Fruit fly (Drosophila melanogaster) whole organism, embryonic: ENCODE measurements around the gene Iyd.

Experiments used
- ATbp ChIP-seq: fragments of 200-800 bp; sonication (Bioruptor generic); optimal IDR thresholded peaks from 2 replicates; lab custom pipeline; 2017; ENCODE audit warnings: missing biosample characterization, mild to moderate bottlenecking, missing genetic modification characterization, missing genetic modification reagents
- Aef1 ChIP-seq: fragments of 200-800 bp; sonication (Bioruptor generic); IDR thresholded peaks from 3 replicates; pipeline ENCODE4 v1.3.6; 2022; ENCODE audit warnings: missing biosample characterization, missing genetic modification characterization
- Atf3 ChIP-seq: fragments of 200-800 bp; sonication (Bioruptor generic); optimal IDR thresholded peaks from 3 replicates; lab custom pipeline; 2016; ENCODE audit warnings: missing biosample characterization, missing genetic modification characterization
- CG13123 ChIP-seq: fragments of 200-800 bp; sonication (Bioruptor generic); optimal IDR thresholded peaks from 2 replicates; lab custom pipeline; 2016; ENCODE audit warnings: missing biosample characterization, missing genetic modification characterization
- CG14014 ChIP-seq: fragments of 200-800 bp; sonication (Bioruptor generic); IDR thresholded peaks from 2 replicates; pipeline ENCODE4 v1.3.6; 2022; ENCODE audit warnings: missing biosample characterization, missing genetic modification characterization
- CG14860 ChIP-seq: fragments of 200-800 bp; sonication (Bioruptor generic); IDR thresholded peaks from 3 replicates; pipeline ENCODE4 v1.3.6; 2022; ENCODE audit warnings: missing biosample characterization, missing genetic modification characterization; ENCODE audit not compliant: partially characterized antibody
- CG15073 ChIP-seq: fragments of 200-800 bp; sonication (Bioruptor generic); optimal IDR thresholded peaks from 2 replicates; lab custom pipeline; 2016; ENCODE audit warnings: missing biosample characterization, missing genetic modification characterization
- CG15269 ChIP-seq: fragments of 200-800 bp; sonication (Bioruptor generic); optimal IDR thresholded peaks from 2 replicates; lab custom pipeline; 2018; ENCODE audit warnings: missing biosample characterization, mild to moderate bottlenecking, missing genetic modification characterization, moderate library complexity
- CG1529 ChIP-seq: fragments of 200-800 bp; sonication (Bioruptor generic); optimal IDR thresholded peaks from 3 replicates; lab custom pipeline; 2018; ENCODE audit warnings: missing biosample characterization, missing genetic modification characterization
- CG15514 ChIP-seq: fragments of 200-800 bp; sonication (Bioruptor generic); optimal IDR thresholded peaks from 3 replicates; lab custom pipeline; 2017; ENCODE audit warnings: missing biosample characterization, missing genetic modification characterization, mild to moderate bottlenecking, moderate library complexity, missing genetic modification reagents
- CG1603 ChIP-seq: fragments of 200-800 bp; sonication (Bioruptor generic); optimal IDR thresholded peaks from 2 replicates; lab custom pipeline; 2019; ENCODE audit warnings: missing biosample characterization, mild to moderate bottlenecking, missing genetic modification characterization, moderate library complexity
- CG32532 ChIP-seq: fragments of 200-800 bp; sonication (Bioruptor generic); IDR thresholded peaks from 2 replicates; pipeline ENCODE4 v1.3.6; 2022; ENCODE audit warnings: missing biosample characterization, missing genetic modification characterization
- CG4424 ChIP-seq: fragments of 200-800 bp; sonication (Bioruptor generic); optimal IDR thresholded peaks from 3 replicates; lab custom pipeline; 2016; ENCODE audit warnings: missing biosample characterization, missing genetic modification characterization
- CG6654 ChIP-seq: fragments of 200-800 bp; sonication (Bioruptor generic); optimal IDR thresholded peaks from 2 replicates; lab custom pipeline; 2017; ENCODE audit warnings: missing biosample characterization, mild to moderate bottlenecking, missing genetic modification characterization
- CG6765 ChIP-seq: fragments of 200-800 bp; sonication (Bioruptor generic); optimal IDR thresholded peaks from 3 replicates; lab custom pipeline; 2017; ENCODE audit warnings: missing biosample characterization, mild to moderate bottlenecking, missing genetic modification characterization
- CG8089 ChIP-seq: fragments of 200-800 bp; sonication (Bioruptor generic); optimal IDR thresholded peaks from 3 replicates; lab custom pipeline; 2016; ENCODE audit warnings: missing biosample characterization, missing genetic modification characterization
- CG8765 ChIP-seq: fragments of 200-800 bp; sonication (Bioruptor generic); IDR thresholded peaks from 2 replicates; pipeline ENCODE4 v1.3.6; 2022; ENCODE audit warnings: missing biosample characterization, missing genetic modification characterization
- D19B ChIP-seq: fragments of 200-800 bp; sonication (Bioruptor generic); optimal IDR thresholded peaks from 2 replicates; lab custom pipeline; 2017; ENCODE audit warnings: missing biosample characterization, mild to moderate bottlenecking, missing genetic modification characterization
- Dbx ChIP-seq: fragments of 200-800 bp; sonication (Bioruptor generic); IDR thresholded peaks from 3 replicates; pipeline ENCODE4 v1.3.6; 2022; ENCODE audit warnings: missing biosample characterization, missing genetic modification characterization
- Drgx ChIP-seq: fragments of 200-800 bp; sonication (Bioruptor generic); IDR thresholded peaks from 2 replicates; pipeline ENCODE4 v1.3.6; 2022; ENCODE audit warnings: missing biosample characterization, missing genetic modification characterization
- Fer2 ChIP-seq: fragments of 200-800 bp; sonication (Bioruptor generic); optimal IDR thresholded peaks from 2 replicates; lab custom pipeline; 2018; ENCODE audit warnings: missing biosample characterization, mild to moderate bottlenecking, missing genetic modification characterization, moderate library complexity
- Fer3 ChIP-seq: fragments of 200-800 bp; sonication (Bioruptor generic); optimal IDR thresholded peaks from 2 replicates; lab custom pipeline; 2018; ENCODE audit warnings: missing biosample characterization, mild to moderate bottlenecking, missing genetic modification characterization, moderate library complexity
- GATAe ChIP-seq: fragments of 200-800 bp; sonication (Bioruptor generic); conservative IDR thresholded peaks from 2 replicates; pipeline ENCODE4 v1.3.6; 2022; ENCODE audit warnings: missing biosample characterization, missing genetic modification characterization
- H2.0 ChIP-seq: fragments of 200-800 bp; sonication (Bioruptor generic); IDR thresholded peaks from 2 replicates; pipeline ENCODE4 v1.3.6; 2022; ENCODE audit warnings: missing biosample characterization, missing genetic modification characterization
- HLH54F ChIP-seq: fragments of 200-800 bp; sonication (Bioruptor generic); optimal IDR thresholded peaks from 3 replicates; lab custom pipeline; 2016; ENCODE audit warnings: missing biosample characterization, missing genetic modification characterization
- Max ChIP-seq: fragments of 200-800 bp; sonication (Bioruptor generic); optimal IDR thresholded peaks from 2 replicates; lab custom pipeline; 2016; ENCODE audit warnings: missing biosample characterization, mild to moderate bottlenecking, missing genetic modification characterization
- Oli ChIP-seq: fragments of 200-800 bp; sonication (Bioruptor generic); optimal IDR thresholded peaks from 2 replicates; lab custom pipeline; 2018; ENCODE audit warnings: missing biosample characterization, mild to moderate bottlenecking, missing genetic modification characterization, moderate library complexity
- Opbp ChIP-seq: fragments of 200-800 bp; sonication (Bioruptor generic); IDR thresholded peaks from 3 replicates; pipeline ENCODE4 v1.3.6; 2022; ENCODE audit warnings: missing biosample characterization, missing genetic modification characterization; ENCODE audit not compliant: partially characterized antibody
- Ptx1 ChIP-seq: fragments of 200-800 bp; sonication (Bioruptor generic); IDR thresholded peaks from 2 replicates; pipeline ENCODE4 v1.3.6; 2022; ENCODE audit warnings: missing biosample characterization, missing genetic modification characterization
- Sry-β ChIP-seq: fragments of 200-800 bp; sonication (Bioruptor generic); optimal IDR thresholded peaks from 2 replicates; lab custom pipeline; 2018; ENCODE audit warnings: missing biosample characterization, mild to moderate bottlenecking, missing genetic modification characterization, moderate library complexity
- Ssrp ChIP-seq: fragments of 200-800 bp; sonication (Bioruptor generic); optimal IDR thresholded peaks from 2 replicates; lab custom pipeline; 2018; ENCODE audit warnings: missing biosample characterization, mild to moderate bottlenecking, missing genetic modification characterization, moderate library complexity
- Xrp1 ChIP-seq: fragments of 200-800 bp; sonication (Bioruptor generic); IDR thresholded peaks from 2 replicates; pipeline ENCODE4 v1.3.6; 2022; ENCODE audit warnings: missing biosample characterization, missing genetic modification characterization
- YL-1 ChIP-seq: fragments of 200-800 bp; sonication (Bioruptor generic); optimal IDR thresholded peaks from 3 replicates; lab custom pipeline; 2017; ENCODE audit warnings: missing biosample characterization, mild to moderate bottlenecking, missing genetic modification characterization
- cato ChIP-seq: fragments of 200-800 bp; sonication (Bioruptor generic); optimal IDR thresholded peaks from 2 replicates; lab custom pipeline; 2016; ENCODE audit warnings: missing biosample characterization, missing genetic modification characterization, borderline replicate concordance
- chn ChIP-seq: fragments of 200-800 bp; sonication (Bioruptor generic); optimal IDR thresholded peaks from 2 replicates; lab custom pipeline; 2016; ENCODE audit warnings: missing biosample characterization, missing genetic modification characterization
- corto ChIP-seq: fragments of 200-800 bp; sonication (Bioruptor generic); optimal IDR thresholded peaks from 2 replicates; lab custom pipeline; 2016; ENCODE audit warnings: missing biosample characterization, mild to moderate bottlenecking, missing genetic modification characterization, moderate library complexity
- cwo ChIP-seq: fragments of 200-800 bp; sonication (Bioruptor generic); optimal IDR thresholded peaks from 3 replicates; lab custom pipeline; 2017; ENCODE audit warnings: missing biosample characterization, missing genetic modification characterization, mild to moderate bottlenecking, moderate library complexity, missing genetic modification reagents
- dm ChIP-seq: fragments of 200-800 bp; sonication (Bioruptor generic); optimal IDR thresholded peaks from 3 replicates; lab custom pipeline; 2016; ENCODE audit warnings: missing biosample characterization, missing genetic modification characterization
- dmrt11E ChIP-seq: fragments of 200-800 bp; sonication (Bioruptor generic); optimal IDR thresholded peaks from 3 replicates; lab custom pipeline; 2018; ENCODE audit warnings: missing biosample characterization, mild to moderate bottlenecking, missing genetic modification characterization, moderate library complexity
- gcm ChIP-seq: fragments of 200-800 bp; sonication (Bioruptor generic); optimal IDR thresholded peaks from 2 replicates; lab custom pipeline; 2019; ENCODE audit warnings: missing biosample characterization, mild to moderate bottlenecking, missing genetic modification characterization, moderate library complexity
- her ChIP-seq: fragments of 200-800 bp; sonication (Bioruptor generic); optimal IDR thresholded peaks from 2 replicates; lab custom pipeline; 2016; ENCODE audit warnings: missing biosample characterization, missing genetic modification characterization
- insv ChIP-seq, 2 experiments: fragments of 200-800 bp; sonication (Bioruptor generic); optimal IDR thresholded peaks; 3 replicates each; lab custom pipeline; 2016 to 2018; ENCODE audit warnings: missing biosample characterization in 2 of 2, missing genetic modification characterization in 2 of 2
- lola ChIP-seq, 3 experiments: fragments of >200 bp in 2 of 3; fragments of 200-800 bp in 1 of 3; sonication (Bioruptor generic) in 1 of 3; optimal IDR thresholded peaks; 2 replicates each; lab custom pipeline; 2017 to 2019; ENCODE audit warnings: missing biosample characterization in 3 of 3, missing genetic modification characterization in 3 of 3, mild to moderate bottlenecking in 1 of 3, moderate library complexity in 1 of 3
- row ChIP-seq: fragments of 200-800 bp; sonication (Bioruptor generic); IDR thresholded peaks from 3 replicates; pipeline ENCODE4 v1.3.6; 2022; ENCODE audit warnings: missing biosample characterization, missing genetic modification characterization
- run ChIP-seq: fragments of 200-800 bp; sonication (Bioruptor generic); optimal IDR thresholded peaks from 3 replicates; lab custom pipeline; 2018; ENCODE audit warnings: missing biosample characterization, mild to moderate bottlenecking, missing genetic modification characterization
- unc-4 ChIP-seq: fragments of 200-800 bp; sonication (Bioruptor generic); IDR thresholded peaks from 2 replicates; pipeline ENCODE4 v1.3.6; 2022; ENCODE audit warnings: missing biosample characterization, missing genetic modification characterization; ENCODE audit not compliant: partially characterized antibody
- vvl ChIP-seq: fragments of 200-800 bp; sonication (Bioruptor generic); IDR thresholded peaks from 2 replicates; pipeline ENCODE4 v1.3.6; 2022; ENCODE audit warnings: missing biosample characterization, missing genetic modification characterization
- yki ChIP-seq: fragments of >200 bp; optimal IDR thresholded peaks from 3 replicates; lab custom pipeline; 2018
- zen ChIP-seq: fragments of 200-800 bp; sonication (Bioruptor generic); optimal IDR thresholded peaks from 3 replicates; lab custom pipeline; 2018; ENCODE audit warnings: missing biosample characterization, mild to moderate bottlenecking, missing genetic modification characterization, moderate library complexity
- zf30C ChIP-seq: fragments of 200-800 bp; sonication (Bioruptor generic); optimal IDR thresholded peaks from 3 replicates; lab custom pipeline; 2018; ENCODE audit warnings: missing biosample characterization, mild to moderate bottlenecking, missing genetic modification characterization

Iyd gene

DNA sequence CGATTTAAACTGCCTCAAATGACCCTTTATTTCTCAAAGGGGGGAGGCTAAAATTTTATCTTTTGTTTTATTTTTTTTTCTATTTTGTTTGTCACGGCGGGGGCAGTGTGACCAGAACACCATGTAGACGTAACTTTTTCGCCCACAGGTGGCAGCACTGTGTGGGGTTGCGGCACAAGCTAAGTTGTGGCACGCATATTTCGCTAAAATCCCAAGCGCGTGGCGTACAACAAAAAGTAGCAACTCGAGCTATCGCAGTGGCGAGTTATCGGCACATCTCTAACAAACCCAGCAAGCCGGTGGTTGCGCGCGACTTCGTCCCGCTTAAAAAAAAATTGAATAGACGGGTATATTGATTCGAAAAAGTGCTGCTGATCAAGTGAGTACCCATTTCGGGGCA lies 27.0 kb upstream of the Iyd start, which contains the start of the genes Ufd1 and NaPi-III (continued):
- TF ChIP-seq Atf3 (GFP tag; lab: Kevin White, UChicago) (peak; percentile 5), lola (GFP tag; optimal IDR thresholded peaks at IDR 0.05; lab: Kevin White, UChicago) (no peak), Dbx (GFP tag; lab: Robert Waterston, UW) (peak; percentile 69; the same call in 2 of the 3 replicates), GATAe (GFP tag; lab: Robert Waterston, UW) (peak; percentile 50; the same call in 1 of the 2 replicates), Opbp (GFP tag; lab: Robert Waterston, UW) (peak; percentile 93), row (GFP tag; lab: Robert Waterston, UW) (peak; percentile 45; the same call in 2 of the 3 replicates), Fer2 (no peak), Oli (tag; lab: Kevin White, UChicago) (no peak), Fer3 (tag; lab: Kevin White, UChicago) (no peak), gcm (GFP tag; lab: Kevin White, UChicago) (peak; percentile 8), Xrp1 (GFP tag; lab: Robert Waterston, UW) (no peak), CG15073 (GFP tag; lab: Kevin White, UChicago) (no peak), H2.0 (GFP tag; lab: Robert Waterston, UW) (0 out of 2 replicates have a peak, but pooled peaks have one; percentile 5), CG14014 (0 out of 2 replicates have a peak, but pooled peaks have one; percentile 21), insv (GFP tag; optimal IDR thresholded peaks at IDR 0.05; lab: Kevin White, UChicago) (peak in 1 of 2 experiments; percentile 72), CG1603 (tag; lab: Kevin White, UChicago) (peak; percentile 94), CG32532 (GFP tag; lab: Robert Waterston, UW) (peak; percentile 75), Ssrp (tag; lab: Kevin White, UChicago) (no peak), Ptx1 (GFP tag; lab: Robert Waterston, UW) (no peak), CG8089 (GFP tag; lab: Kevin White, UChicago) (peak; percentile 50), unc-4 (peak; percentile 92), dmrt11E (peak; percentile 20), Drgx (peak; percentile 57), CG15514 (GFP tag; lab: Kevin White, UChicago) (peak; percentile 80), her (peak; percentile 54), CG4424 (GFP tag; lab: Kevin White, UChicago) (no peak), corto (GFP tag; lab: Kevin White, UChicago) (no peak), cato (GFP tag; lab: Kevin White, UChicago) (no peak), dm (GFP tag; lab: Kevin White, UChicago) (peak; percentile 73), CG8765 (no peak), zf30C (GFP tag; lab: Kevin White, UChicago) (peak; percentile 26), YL-1 (GFP tag; lab: Kevin White, UChicago) (peak; percentile 79), CG6654 (GFP tag; lab: Kevin White, UChicago) (no peak), chn (peak; percentile 40), CG14860 (peak; percentile 64), CG13123 (GFP tag; lab: Kevin White, UChicago) (no peak), D19B (no peak), CG6765 (GFP tag; lab: Kevin White, UChicago) (no peak), run (no peak), yki (lab: Kevin White, UChicago) (no peak), vvl (peak; percentile 59; the same call in 1 of the 2 replicates), ATbp (GFP tag; lab: Kevin White, UChicago) (no peak), Max (no peak), CG1529 (GFP tag; lab: Kevin White, UChicago) (no peak), cwo (GFP tag; lab: Kevin White, UChicago) (no peak), HLH54F (GFP tag; lab: Kevin White, UChicago) (peak; percentile 43), Aef1 (GFP tag; lab: Robert Waterston, UW) (peak; percentile 78), CG15269 (tag; lab: Kevin White, UChicago) (no peak), Sry-β (GFP tag; lab: Kevin White, UChicago) (no peak), zen (peak; percentile 39)
